Worm (Caenorhabditis elegans): ENCODE measurements around the gene abu-10.

DNA sequence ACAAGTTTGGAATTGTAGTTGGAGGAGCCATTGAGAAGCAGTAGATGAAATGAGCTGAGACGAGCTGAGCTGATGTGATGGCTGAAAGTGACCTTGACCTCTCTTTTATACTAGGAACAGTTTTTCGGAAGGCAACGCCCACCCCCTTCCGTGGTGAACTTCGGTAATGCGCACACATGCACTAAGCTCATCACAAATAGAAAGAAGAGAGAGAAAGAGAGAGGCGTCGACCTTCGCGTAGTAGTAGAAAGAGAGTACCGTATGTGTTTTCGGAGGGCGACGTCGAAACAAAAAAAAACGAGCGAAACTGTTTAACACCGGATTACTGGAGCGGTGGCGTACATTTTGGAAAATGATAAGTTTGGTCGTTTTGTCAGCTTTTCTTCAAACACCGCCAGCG is 16.9 kb upstream of the abu-10 start, which contains the start of gene marg-1:
- TF ChIP-seq mdl-1 (tag; optimal IDR thresholded peaks at IDR 0.05) (no peak), ztf-4 (tag; optimal IDR thresholded peaks at IDR 0.05) (no peak)
